Fruit fly (Drosophila melanogaster) whole organism, embryonic: ENCODE results near the gene CG42535.

Experiments
- ATbp ChIP-seq: fragments of 200-800 bp; sonication (Bioruptor generic); optimal IDR thresholded peaks from 2 replicates; lab custom pipeline; 2017; ENCODE audit warnings: missing biosample characterization, mild to moderate bottlenecking, missing genetic modification characterization, missing genetic modification reagents
- Aef1 ChIP-seq: fragments of 200-800 bp; sonication (Bioruptor generic); IDR thresholded peaks from 3 replicates; pipeline ENCODE4 v1.3.6; 2022; ENCODE audit warnings: missing biosample characterization, missing genetic modification characterization
- Bdp1 ChIP-seq: fragments of 200-800 bp; sonication (Bioruptor generic); optimal IDR thresholded peaks from 3 replicates; lab custom pipeline; 2016; ENCODE audit warnings: missing biosample characterization, missing genetic modification characterization
- CG10565 ChIP-seq: fragments of 200-800 bp; sonication (Bioruptor generic); optimal IDR thresholded peaks from 3 replicates; lab custom pipeline; 2016; ENCODE audit warnings: missing biosample characterization, mild to moderate bottlenecking, missing genetic modification characterization
- CG10654 ChIP-seq: fragments of 200-800 bp; sonication (Bioruptor generic); optimal IDR thresholded peaks from 2 replicates; lab custom pipeline; 2016; ENCODE audit warnings: missing biosample characterization, missing genetic modification characterization
- CG11560 ChIP-seq: fragments of 200-800 bp; sonication (Bioruptor generic); IDR thresholded peaks from 3 replicates; pipeline ENCODE4 v1.3.6; 2022; ENCODE audit warnings: missing biosample characterization, missing genetic modification characterization
- CG12155 ChIP-seq: fragments of 200-800 bp; sonication (Bioruptor generic); optimal IDR thresholded peaks from 3 replicates; lab custom pipeline; 2016; ENCODE audit warnings: missing biosample characterization, missing genetic modification characterization
- CG13624 ChIP-seq: fragments of 200-800 bp; sonication (Bioruptor generic); optimal IDR thresholded peaks from 2 replicates; lab custom pipeline; 2016; ENCODE audit warnings: missing biosample characterization, missing genetic modification characterization
- CG13775 ChIP-seq: fragments of 200-800 bp; sonication (Bioruptor generic); optimal IDR thresholded peaks from 3 replicates; lab custom pipeline; 2017; ENCODE audit warnings: missing biosample characterization, mild to moderate bottlenecking, missing genetic modification characterization
- CG14014 ChIP-seq: fragments of 200-800 bp; sonication (Bioruptor generic); IDR thresholded peaks from 2 replicates; pipeline ENCODE4 v1.3.6; 2022; ENCODE audit warnings: missing biosample characterization, missing genetic modification characterization
- CG30431 ChIP-seq: fragments of 200-800 bp; sonication (Bioruptor generic); optimal IDR thresholded peaks from 2 replicates; lab custom pipeline; 2017; ENCODE audit warnings: missing biosample characterization, missing genetic modification characterization
- CG34224 ChIP-seq: fragments of 200-800 bp; sonication (Bioruptor generic); IDR thresholded peaks from 3 replicates; pipeline ENCODE4 v1.3.6; 2022; ENCODE audit warnings: missing biosample characterization, missing genetic modification characterization; ENCODE audit not compliant: partially characterized antibody
- CG4282 ChIP-seq: fragments of 200-800 bp; sonication (Bioruptor generic); optimal IDR thresholded peaks from 2 replicates; lab custom pipeline; 2016; ENCODE audit warnings: missing biosample characterization, missing genetic modification characterization
- CG7357 ChIP-seq: fragments of 200-800 bp; sonication (Bioruptor generic); IDR thresholded peaks from 3 replicates; pipeline ENCODE4 v1.3.6; 2022; ENCODE audit warnings: missing biosample characterization, missing genetic modification characterization
- CG7556 ChIP-seq: fragments of 200-800 bp; sonication (Bioruptor generic); optimal IDR thresholded peaks from 2 replicates; lab custom pipeline; 2017; ENCODE audit warnings: missing biosample characterization, mild to moderate bottlenecking, missing genetic modification characterization
- CG7928 ChIP-seq: fragments of 200-800 bp; sonication (Bioruptor generic); optimal IDR thresholded peaks from 2 replicates; lab custom pipeline; 2017; ENCODE audit warnings: missing biosample characterization, mild to moderate bottlenecking, missing genetic modification characterization
- CG7963 ChIP-seq: fragments of 200-800 bp; sonication (Bioruptor generic); IDR thresholded peaks from 3 replicates; pipeline ENCODE4 v1.3.6; 2022; ENCODE audit warnings: missing biosample characterization, missing genetic modification characterization; ENCODE audit not compliant: partially characterized antibody
- CTCF ChIP-seq: fragments of 200-800 bp; sonication (Bioruptor generic); optimal IDR thresholded peaks from 2 replicates; lab custom pipeline; 2017; ENCODE audit warnings: missing biosample characterization, mild to moderate bottlenecking, missing genetic modification characterization, moderate library complexity
- Camta ChIP-seq: fragments of 200-800 bp; sonication (Bioruptor generic); optimal IDR thresholded peaks from 2 replicates; lab custom pipeline; 2016; ENCODE audit warnings: missing biosample characterization, missing genetic modification characterization
- D ChIP-seq, 2 experiments: fragments of 200-800 bp in 1 of 2; fragments of >200 bp in 1 of 2; sonication (Bioruptor generic) in 1 of 2; optimal IDR thresholded peaks; 2 replicates in 1 of 2; 3 replicates in 1 of 2; lab custom pipeline; 2017; ENCODE audit warnings: mild to moderate bottlenecking in 1 of 2, missing biosample characterization in 1 of 2, missing genetic modification characterization in 1 of 2, missing genetic modification reagents in 1 of 2
- Dip2 ChIP-seq: fragments of 200-800 bp; sonication (Bioruptor generic); IDR thresholded peaks from 2 replicates; pipeline ENCODE4 v1.3.6; 2022; ENCODE audit warnings: missing biosample characterization, missing genetic modification characterization
- Eip74EF ChIP-seq, 2 experiments: fragments of 200-800 bp in 1 of 2; fragments of >200 bp in 1 of 2; sonication (Bioruptor generic) in 1 of 2; optimal IDR thresholded peaks; 2 replicates each; lab custom pipeline; 2017 to 2019; ENCODE audit warnings: missing biosample characterization in 2 of 2, missing genetic modification characterization in 2 of 2, mild to moderate bottlenecking in 1 of 2, moderate library complexity in 1 of 2
- H2.0 ChIP-seq: fragments of 200-800 bp; sonication (Bioruptor generic); IDR thresholded peaks from 2 replicates; pipeline ENCODE4 v1.3.6; 2022; ENCODE audit warnings: missing biosample characterization, missing genetic modification characterization
- HLH54F ChIP-seq: fragments of 200-800 bp; sonication (Bioruptor generic); optimal IDR thresholded peaks from 3 replicates; lab custom pipeline; 2016; ENCODE audit warnings: missing biosample characterization, missing genetic modification characterization
- HmgD ChIP-seq: fragments of 200-800 bp; sonication (Bioruptor generic); optimal IDR thresholded peaks from 3 replicates; lab custom pipeline; 2016; ENCODE audit warnings: missing biosample characterization, missing genetic modification characterization
- Hmr ChIP-seq: fragments of 200-800 bp; sonication (Bioruptor generic); optimal IDR thresholded peaks from 3 replicates; lab custom pipeline; 2017; ENCODE audit warnings: mild to moderate bottlenecking, missing biosample characterization, missing genetic modification reagents, missing genetic modification characterization
- MESR4 ChIP-seq: fragments of 200-800 bp; sonication (Bioruptor generic); optimal IDR thresholded peaks from 2 replicates; lab custom pipeline; 2018; ENCODE audit warnings: missing biosample characterization, mild to moderate bottlenecking, missing genetic modification characterization, moderate library complexity
- Max ChIP-seq: fragments of 200-800 bp; sonication (Bioruptor generic); optimal IDR thresholded peaks from 2 replicates; lab custom pipeline; 2016; ENCODE audit warnings: missing biosample characterization, mild to moderate bottlenecking, missing genetic modification characterization
- Opbp ChIP-seq: fragments of 200-800 bp; sonication (Bioruptor generic); IDR thresholded peaks from 3 replicates; pipeline ENCODE4 v1.3.6; 2022; ENCODE audit warnings: missing biosample characterization, missing genetic modification characterization; ENCODE audit not compliant: partially characterized antibody
- Ssrp ChIP-seq: fragments of 200-800 bp; sonication (Bioruptor generic); optimal IDR thresholded peaks from 2 replicates; lab custom pipeline; 2018; ENCODE audit warnings: missing biosample characterization, mild to moderate bottlenecking, missing genetic modification characterization, moderate library complexity
- Taf1 ChIP-seq: fragments of 200-800 bp; sonication (Bioruptor generic); IDR thresholded peaks from 2 replicates; pipeline ENCODE4 v1.3.6; 2022; ENCODE audit warnings: missing biosample characterization, missing genetic modification characterization
- Tbp ChIP-seq: fragments of >200 bp; optimal IDR thresholded peaks from 2 replicates; lab custom pipeline; 2018; ENCODE audit warnings: missing biosample characterization, missing genetic modification characterization
- bigmax ChIP-seq: fragments of 200-800 bp; sonication (Bioruptor generic); optimal IDR thresholded peaks from 2 replicates; lab custom pipeline; 2018; ENCODE audit warnings: missing biosample characterization, mild to moderate bottlenecking, missing genetic modification characterization
- chinmo ChIP-seq: fragments of 200-800 bp; sonication (Bioruptor generic); IDR thresholded peaks from 4 replicates; pipeline ENCODE4 v1.3.6; 2022; ENCODE audit warnings: missing biosample characterization, missing genetic modification characterization; ENCODE audit not compliant: partially characterized antibody
- ci ChIP-seq: fragments of 200-800 bp; sonication (Bioruptor generic); IDR thresholded peaks from 3 replicates; pipeline ENCODE4 v1.3.6; 2022; ENCODE audit warnings: missing biosample characterization, missing genetic modification characterization
- dpn ChIP-seq, 2 experiments: fragments of 200-800 bp; sonication (Bioruptor generic); optimal IDR thresholded peaks; 3 replicates each; lab custom pipeline; 2016; ENCODE audit warnings: missing biosample characterization in 2 of 2, missing genetic modification characterization in 2 of 2
- ems ChIP-seq: fragments of 200-800 bp; sonication (Bioruptor generic); optimal IDR thresholded peaks from 3 replicates; lab custom pipeline; 2016; ENCODE audit warnings: missing biosample characterization, missing genetic modification characterization
- exex ChIP-seq: fragments of 200-800 bp; sonication (Bioruptor generic); optimal IDR thresholded peaks from 4 replicates; lab custom pipeline; 2018; ENCODE audit warnings: missing biosample characterization, mild to moderate bottlenecking, missing genetic modification characterization, moderate library complexity
- ftz-f1 ChIP-seq: fragments of 200-800 bp; sonication (Bioruptor generic); optimal IDR thresholded peaks from 2 replicates; lab custom pipeline; 2016; ENCODE audit warnings: missing biosample characterization, missing genetic modification characterization
- grn ChIP-seq: fragments of 200-800 bp; sonication (Bioruptor generic); optimal IDR thresholded peaks from 3 replicates; lab custom pipeline; 2017; ENCODE audit warnings: missing biosample characterization, missing genetic modification characterization
- hbn ChIP-seq: fragments of 200-800 bp; sonication (Bioruptor generic); IDR thresholded peaks from 2 replicates; pipeline ENCODE4 v1.3.6; 2022; ENCODE audit warnings: missing biosample characterization, missing genetic modification characterization; ENCODE audit not compliant: partially characterized antibody
- lbe ChIP-seq: fragments of 200-800 bp; sonication (Bioruptor generic); optimal IDR thresholded peaks from 2 replicates; lab custom pipeline; 2016; ENCODE audit warnings: missing biosample characterization, mild to moderate bottlenecking, missing genetic modification characterization
- pb ChIP-seq: fragments of 200-800 bp; sonication (Bioruptor generic); optimal IDR thresholded peaks from 3 replicates; lab custom pipeline; 2016; ENCODE audit warnings: missing biosample characterization, missing genetic modification characterization
- sens ChIP-seq: fragments of 200-800 bp; sonication (Bioruptor generic); peaks from one replicate; lab custom pipeline; 2016; ENCODE audit warnings: missing biosample characterization, missing genetic modification characterization
- slou ChIP-seq: fragments of 200-800 bp; sonication (Bioruptor generic); optimal IDR thresholded peaks from 3 replicates; lab custom pipeline; 2016; ENCODE audit warnings: missing biosample characterization, missing genetic modification characterization
- so ChIP-seq: fragments of 200-800 bp; sonication (Bioruptor generic); IDR thresholded peaks from 3 replicates; pipeline ENCODE4 v1.3.6; 2022; ENCODE audit warnings: missing biosample characterization, missing genetic modification characterization
- sr ChIP-seq: fragments of 200-800 bp; sonication (Bioruptor generic); IDR thresholded peaks from 3 replicates; pipeline ENCODE4 v1.3.6; 2022; ENCODE audit warnings: missing biosample characterization, missing genetic modification characterization
- stc ChIP-seq: fragments of 200-800 bp; sonication (Bioruptor generic); IDR thresholded peaks from 2 replicates; pipeline ENCODE4 v1.3.6; 2022; ENCODE audit warnings: missing biosample characterization, missing genetic modification characterization
- sug ChIP-seq: fragments of 200-800 bp; optimal IDR thresholded peaks from 2 replicates; lab custom pipeline; 2019; ENCODE audit warnings: missing biosample characterization, mild to moderate bottlenecking, missing genetic modification characterization, moderate library complexity
- toy ChIP-seq: fragments of 200-800 bp; sonication (Bioruptor generic); IDR thresholded peaks from 2 replicates; pipeline ENCODE4 v1.3.6; 2022; ENCODE audit warnings: missing biosample characterization, missing genetic modification characterization

The CG42535 gene

dm6 chr3L:10656451-10657198, 25.9 kb upstream of the CG42535 start (continued):
- TF ChIP-seq pb (peak; percentile 8), HmgD (no peak), D (optimal IDR thresholded peaks at IDR 0.05; lab: Kevin White, UChicago) (no peak), D (GFP tag; optimal IDR thresholded peaks at IDR 0.05; lab: Kevin White, UChicago) (peak; percentile 15), ATbp (GFP tag; lab: Kevin White, UChicago) (peak; percentile 94), Tbp (GFP tag; lab: Kevin White, UChicago) (no peak), sr (GFP tag; lab: Robert Waterston, UW) (peak; percentile 25; the same call in 2 of the 3 replicates), CG10565 (GFP tag; lab: Kevin White, UChicago) (no peak), CG12155 (GFP tag; lab: Kevin White, UChicago) (peak; percentile 32), Eip74EF (GFP tag; optimal IDR thresholded peaks at IDR 0.05; lab: Kevin White, UChicago) (peak in 1 of 2 experiments; percentile 61), CG13775 (peak; percentile 13), CG11560 (tag; lab: Robert Waterston, UW) (no peak), hbn (GFP tag; lab: Robert Waterston, UW) (no peak), sug (tag; lab: Kevin White, UChicago) (peak; percentile 36), CTCF (GFP tag; lab: Kevin White, UChicago) (peak; percentile 14), Taf1 (GFP tag; lab: Robert Waterston, UW) (no peak), ci (GFP tag; lab: Robert Waterston, UW) (peak; percentile 84), Camta (GFP tag; lab: Kevin White, UChicago) (peak; percentile 68), toy (GFP tag; lab: Robert Waterston, UW) (no peak), CG10654 (peak; percentile 54), HLH54F (GFP tag; lab: Kevin White, UChicago) (peak; percentile 2), Max (peak; percentile 10), Dip2 (GFP tag; lab: Robert Waterston, UW) (no peak), slou (GFP tag; lab: Kevin White, UChicago) (peak; percentile 26), grn (GFP tag; lab: Kevin White, UChicago) (peak; percentile 71), CG14014 (GFP tag; lab: Robert Waterston, UW) (peak; percentile 78; the same call in 1 of the 2 replicates), Ssrp (no peak), bigmax (GFP tag; lab: Kevin White, UChicago) (peak; percentile 13), stc (GFP tag; lab: Robert Waterston, UW) (peak; percentile 51; the same call in 1 of the 2 replicates), CG4282 (GFP tag; lab: Kevin White, UChicago) (no peak), exex (tag; lab: Kevin White, UChicago) (peak; percentile 22), CG7556 (GFP tag; lab: Kevin White, UChicago) (peak; percentile 54), CG34224 (no peak), CG7963 (GFP tag; lab: Robert Waterston, UW) (no peak), Opbp (no peak), ftz-f1 (GFP tag; lab: Kevin White, UChicago) (no peak), CG30431 (GFP tag; lab: Kevin White, UChicago) (no peak), dpn (GFP tag; optimal IDR thresholded peaks at IDR 0.05; lab: Kevin White, UChicago) (peak; percentile 32 to 62), sens (peak; percentile 95), chinmo (no peak), MESR4 (GFP tag; lab: Kevin White, UChicago) (no peak), CG13624 (GFP tag; lab: Kevin White, UChicago) (peak; percentile 2), CG7357 (no peak), ems (GFP tag; lab: Kevin White, UChicago) (peak; percentile 50), CG7928 (GFP tag; lab: Kevin White, UChicago) (no peak), lbe (no peak), Aef1 (GFP tag; lab: Robert Waterston, UW) (no peak), Hmr (GFP tag; lab: Kevin White, UChicago) (peak; percentile 79), so (peak; percentile 65; the same call in 2 of the 3 replicates), H2.0 (GFP tag; lab: Robert Waterston, UW) (no peak), Bdp1 (GFP tag; lab: Kevin White, UChicago) (peak; percentile 51)
